Worm (Caenorhabditis elegans): ENCODE data around the gene glb-20.
A peak's percentile ranks its signal among the peaks of the same experiment; 100 is the strongest.

Gene glb-20

DNA sequence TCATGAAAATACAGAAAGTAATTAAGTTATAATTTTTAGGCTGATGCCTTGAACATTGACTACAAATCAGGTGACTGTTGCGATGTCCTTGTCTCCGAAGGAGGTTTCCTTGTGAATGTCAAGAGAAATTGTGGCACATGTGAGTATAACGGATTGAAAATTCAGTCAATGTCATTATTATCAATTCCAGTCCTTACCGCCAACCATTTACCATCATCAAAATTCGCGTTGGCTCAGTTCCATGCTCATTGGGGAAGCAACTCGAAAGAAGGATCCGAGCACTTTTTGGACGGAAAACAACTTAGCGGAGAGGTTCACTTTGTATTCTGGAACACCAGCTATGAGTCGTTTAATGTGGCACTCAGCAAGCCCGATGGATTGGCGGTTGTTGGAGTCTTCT lies 12.6 kb downstream of the glb-20 start:
- no peak for TF ChIP-seq flt-1 (GFP tag; IDR thresholded peaks at IDR 0.05)
- TF ChIP-seq ceh-13 (GFP tag; optimal IDR thresholded peaks at IDR 0.05) = no peak
- TF ChIP-seq tra-4 (tag; optimal IDR thresholded peaks at IDR 0.05) = no peak
- TF ChIP-seq hmg-4 (GFP tag; optimal IDR thresholded peaks at IDR 0.05) = no peak
- TF ChIP-seq scrt-1 (GFP tag; IDR thresholded peaks at IDR 0.05) = no peak
- no peak for TF ChIP-seq B0310.2 (tag; optimal IDR thresholded peaks at IDR 0.05)
- TF ChIP-seq aly-1 (tag; optimal IDR thresholded peaks at IDR 0.05) = no peak
- no peak for TF ChIP-seq sea-1 (GFP tag; conservative IDR thresholded peaks at IDR 0.05)
- no peak for TF ChIP-seq tbx-37 (GFP tag; conservative IDR thresholded peaks at IDR 0.05)
- no peak for TF ChIP-seq hmbx-1 (tag; optimal IDR thresholded peaks at IDR 0.05)
- TF ChIP-seq F13C5.2 (tag; optimal IDR thresholded peaks at IDR 0.05) = no peak
- no peak for TF ChIP-seq ama-1 (optimal IDR thresholded peaks at IDR 0.05)
- TF ChIP-seq tbx-11 (GFP tag; IDR thresholded peaks at IDR 0.05) = no peak
- no peak for TF ChIP-seq hnd-1 (tag; optimal IDR thresholded peaks at IDR 0.05)
- no peak for TF ChIP-seq pes-1 (GFP tag; IDR thresholded peaks at IDR 0.05)
- TF ChIP-seq ceh-36 (tag; optimal IDR thresholded peaks at IDR 0.05) = no peak
- no peak for TF ChIP-seq ets-7 (tag; optimal IDR thresholded peaks at IDR 0.05)

DNA sequence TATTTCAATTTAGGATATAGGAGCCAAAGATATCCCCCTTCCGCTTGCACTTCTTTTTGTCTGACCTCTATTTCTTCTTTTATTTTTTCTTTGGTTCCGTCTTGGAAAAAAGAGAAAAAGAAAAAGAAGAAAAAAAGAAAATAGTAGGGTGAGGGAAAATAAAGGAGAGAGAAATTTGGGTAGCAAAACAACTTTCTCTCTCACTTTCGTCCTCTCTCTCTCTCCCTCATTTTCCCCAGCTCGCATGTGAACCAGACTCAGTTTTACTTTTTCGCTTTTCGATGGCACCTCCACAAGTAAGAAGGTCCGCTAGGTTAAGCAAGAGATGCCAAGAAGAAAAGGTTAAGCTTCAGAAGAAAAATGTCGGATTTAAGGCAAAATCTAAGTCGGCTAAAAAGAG lies 13.2 kb downstream of the glb-20 start:
- TF ChIP-seq sea-1 (GFP tag; conservative IDR thresholded peaks at IDR 0.05) (no peak), flt-1 (GFP tag; IDR thresholded peaks at IDR 0.05) (no peak), hnd-1 (tag; optimal IDR thresholded peaks at IDR 0.05) (no peak), hmg-4 (GFP tag; optimal IDR thresholded peaks at IDR 0.05) (no peak), F13C5.2 (tag; optimal IDR thresholded peaks at IDR 0.05) (no peak), tbx-11 (GFP tag; IDR thresholded peaks at IDR 0.05) (no peak), pes-1 (GFP tag; IDR thresholded peaks at IDR 0.05) (no peak), tbx-37 (GFP tag; conservative IDR thresholded peaks at IDR 0.05) (no peak), hmbx-1 (tag; optimal IDR thresholded peaks at IDR 0.05) (no peak), aly-1 (tag; optimal IDR thresholded peaks at IDR 0.05) (no peak), ets-7 (tag; optimal IDR thresholded peaks at IDR 0.05) (no peak), tra-4 (tag; optimal IDR thresholded peaks at IDR 0.05) (no peak), scrt-1 (GFP tag; IDR thresholded peaks at IDR 0.05) (no peak), ceh-13 (GFP tag; optimal IDR thresholded peaks at IDR 0.05) (no peak), ceh-36 (tag; optimal IDR thresholded peaks at IDR 0.05) (no peak), ama-1 (optimal IDR thresholded peaks at IDR 0.05) (no peak), B0310.2 (tag; optimal IDR thresholded peaks at IDR 0.05) (no peak)

DNA sequence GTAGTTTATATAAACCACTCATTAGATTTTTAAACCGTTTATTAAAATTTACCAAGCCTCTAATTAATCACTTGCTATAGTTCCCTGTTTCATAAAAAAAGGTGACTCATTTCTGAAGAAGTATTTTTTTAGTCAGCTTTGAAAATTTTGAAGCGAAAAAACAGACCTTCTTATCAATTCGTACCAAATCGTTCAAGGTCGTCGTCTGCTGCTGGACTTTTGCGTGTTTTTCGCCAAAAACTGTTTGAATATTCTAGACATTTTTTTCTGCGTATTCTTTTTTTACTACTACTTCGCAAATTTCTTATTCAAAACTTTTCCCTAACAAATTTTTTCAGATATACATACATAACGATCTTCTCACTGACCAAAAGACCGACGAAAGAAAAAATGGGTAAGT lies 13.7 kb downstream of the glb-20 start, which contains the start of gene cah-4:
Gene cah-4 (plus strand): TSS at position 339 of the 400 bp plus-strand sequence.
- TF ChIP-seq ceh-36 (tag; optimal IDR thresholded peaks at IDR 0.05) (no peak), tra-4 (tag; optimal IDR thresholded peaks at IDR 0.05) (no peak), aly-1 (tag; optimal IDR thresholded peaks at IDR 0.05) (no peak), ceh-13 (GFP tag; optimal IDR thresholded peaks at IDR 0.05) (no peak), hmg-4 (GFP tag; optimal IDR thresholded peaks at IDR 0.05) (no peak), pes-1 (GFP tag; IDR thresholded peaks at IDR 0.05) (no peak), hmbx-1 (tag; optimal IDR thresholded peaks at IDR 0.05) (no peak), hnd-1 (tag; optimal IDR thresholded peaks at IDR 0.05) (no peak), flt-1 (GFP tag; IDR thresholded peaks at IDR 0.05) (no peak), scrt-1 (GFP tag; IDR thresholded peaks at IDR 0.05) (no peak), ets-7 (tag; optimal IDR thresholded peaks at IDR 0.05) (no peak), ama-1 (optimal IDR thresholded peaks at IDR 0.05) (no peak), B0310.2 (tag; optimal IDR thresholded peaks at IDR 0.05) (no peak)

DNA sequence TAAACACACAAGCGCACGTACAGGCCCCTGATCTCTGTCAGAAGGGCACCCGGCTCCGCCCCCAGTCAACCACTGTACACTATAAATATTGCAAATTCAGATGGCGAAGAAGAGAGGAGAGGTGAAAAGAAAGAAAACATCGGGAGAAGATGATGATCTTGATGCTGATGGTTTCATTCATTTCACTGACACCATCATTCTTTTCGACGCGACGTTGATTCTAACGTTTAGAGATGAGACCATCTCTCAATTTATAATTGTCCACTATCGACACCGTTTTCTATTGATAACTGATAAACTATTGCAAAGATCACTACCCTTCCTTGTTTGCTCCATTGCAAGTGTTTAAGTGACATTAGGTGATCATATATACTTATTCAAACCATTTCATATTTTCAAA lies 14.6 kb downstream of the glb-20 start:
- TF ChIP-seq flt-1 (GFP tag; IDR thresholded peaks at IDR 0.05) (no peak), ets-7 (tag; optimal IDR thresholded peaks at IDR 0.05) (no peak), hmg-4 (GFP tag; optimal IDR thresholded peaks at IDR 0.05) (no peak), F13C5.2 (tag; optimal IDR thresholded peaks at IDR 0.05) (no peak), ceh-36 (tag; optimal IDR thresholded peaks at IDR 0.05) (no peak), tbx-37 (GFP tag; conservative IDR thresholded peaks at IDR 0.05) (no peak), sea-1 (GFP tag; conservative IDR thresholded peaks at IDR 0.05) (no peak), hmbx-1 (tag; optimal IDR thresholded peaks at IDR 0.05) (no peak), scrt-1 (GFP tag; IDR thresholded peaks at IDR 0.05) (no peak), pes-1 (GFP tag; IDR thresholded peaks at IDR 0.05) (no peak), tra-4 (tag; optimal IDR thresholded peaks at IDR 0.05) (no peak)

DNA sequence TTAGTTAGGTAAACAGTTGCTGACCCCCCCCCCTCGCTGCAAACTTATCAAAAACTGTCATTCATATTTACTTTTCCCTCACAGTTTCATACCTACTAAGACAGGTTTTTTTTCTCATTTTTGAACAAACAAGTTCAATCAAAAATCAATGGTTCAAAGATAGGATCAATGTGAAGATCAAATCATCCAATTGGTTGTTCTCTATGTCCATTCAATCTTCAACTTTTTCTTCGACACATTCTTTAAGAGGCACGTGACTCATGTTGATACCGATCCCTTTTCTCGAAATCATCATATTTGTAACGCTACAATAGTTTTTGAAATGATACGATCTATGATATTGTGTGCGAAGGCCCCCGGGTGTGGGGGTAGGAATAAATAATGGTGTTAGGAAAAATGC lies 16.3 kb downstream of the glb-20 start:
- TF ChIP-seq ceh-13 (GFP tag; optimal IDR thresholded peaks at IDR 0.05) (no peak), aly-1 (tag; optimal IDR thresholded peaks at IDR 0.05) (no peak), pes-1 (GFP tag; IDR thresholded peaks at IDR 0.05) (no peak), tra-4 (tag; optimal IDR thresholded peaks at IDR 0.05) (no peak), hmbx-1 (tag; optimal IDR thresholded peaks at IDR 0.05) (no peak)

DNA sequence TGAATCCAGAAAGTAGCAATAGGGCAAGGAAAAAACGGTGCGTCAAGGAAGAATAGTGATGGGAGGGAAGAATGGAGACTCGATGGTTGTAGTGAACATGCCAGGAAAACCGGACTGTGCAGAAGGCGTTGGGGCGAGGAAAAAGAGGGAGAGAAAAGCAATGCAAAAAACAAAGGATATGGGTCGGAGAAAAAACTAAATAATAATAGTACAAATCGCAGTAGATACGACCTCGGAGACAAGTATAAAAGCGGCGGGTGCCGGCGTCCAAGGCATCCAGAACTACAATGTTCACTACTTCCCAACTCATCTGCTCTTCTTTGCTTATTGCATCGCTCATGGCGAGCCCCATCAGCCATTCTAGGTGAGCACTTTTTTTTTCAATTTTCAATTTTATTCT lies 19.2 kb downstream of the glb-20 start, which contains the start of gene R01E6.5:
Gene R01E6.5 (plus strand): TSS at position 301 of the 400 bp plus-strand sequence.
- TF ChIP-seq B0310.2 (tag; optimal IDR thresholded peaks at IDR 0.05) (no peak), tra-4 (tag; optimal IDR thresholded peaks at IDR 0.05) (no peak), scrt-1 (GFP tag; IDR thresholded peaks at IDR 0.05) (no peak), F13C5.2 (tag; optimal IDR thresholded peaks at IDR 0.05) (no peak), ceh-13 (GFP tag; optimal IDR thresholded peaks at IDR 0.05) (no peak), pes-1 (GFP tag; IDR thresholded peaks at IDR 0.05) (no peak), ets-7 (tag; optimal IDR thresholded peaks at IDR 0.05) (no peak), ceh-36 (tag; optimal IDR thresholded peaks at IDR 0.05) (no peak), hmbx-1 (tag; optimal IDR thresholded peaks at IDR 0.05) (no peak), hnd-1 (tag; optimal IDR thresholded peaks at IDR 0.05) (no peak), hmg-4 (GFP tag; optimal IDR thresholded peaks at IDR 0.05) (no peak), tbx-37 (GFP tag; conservative IDR thresholded peaks at IDR 0.05) (no peak)

DNA sequence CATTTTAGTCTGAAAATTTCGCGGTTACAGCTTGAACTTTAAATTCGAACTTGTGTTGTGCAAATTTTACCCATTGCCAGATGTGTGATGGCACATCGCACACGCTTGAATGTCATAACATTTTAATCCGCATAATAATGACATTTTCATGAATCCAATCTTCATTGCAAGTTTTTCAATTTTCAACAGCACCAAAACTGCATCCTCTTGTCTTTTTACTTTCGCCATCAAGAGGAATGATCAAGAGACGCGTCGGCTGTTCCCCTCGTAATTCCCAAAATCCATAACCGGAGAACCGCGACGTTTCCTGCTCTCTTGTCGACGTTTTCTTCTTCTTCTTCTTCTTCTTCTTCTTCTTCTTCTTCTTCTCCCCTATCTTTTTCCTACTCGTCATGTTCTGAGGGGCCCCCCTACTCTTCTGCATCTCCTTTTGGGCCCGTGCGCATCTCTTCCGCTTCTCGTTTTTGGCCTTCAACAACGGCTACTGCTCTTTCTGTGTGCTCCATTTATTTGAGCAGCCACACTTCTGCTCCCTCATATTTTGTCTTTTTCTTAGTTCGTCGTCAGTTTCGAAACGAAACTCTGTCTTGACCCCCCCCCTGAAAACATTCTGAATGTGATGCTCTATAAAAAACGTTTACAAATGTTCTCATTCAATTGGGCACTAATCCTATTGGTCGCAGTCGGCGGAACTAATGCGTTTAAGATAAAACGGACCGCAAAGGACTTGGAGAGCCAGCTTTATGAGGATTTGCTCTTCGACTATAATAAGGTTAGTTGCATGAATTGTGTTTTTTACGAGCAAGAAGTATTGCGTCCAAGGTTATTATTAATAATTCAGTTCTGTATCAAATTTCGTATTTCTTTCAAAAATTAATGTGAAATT lies 23.3 kb downstream of the glb-20 start, which contains the start of gene acr-12:
Gene acr-12 (plus strand): TSS at position 430 of the 886 bp plus-strand sequence.
- TF ChIP-seq sea-1 (GFP tag; conservative IDR thresholded peaks at IDR 0.05) (no peak), F13C5.2 (tag; optimal IDR thresholded peaks at IDR 0.05) (no peak), hnd-1 (tag; optimal IDR thresholded peaks at IDR 0.05) (no peak), hmg-4 (GFP tag; optimal IDR thresholded peaks at IDR 0.05) (peak; percentile 16), hmbx-1 (tag; optimal IDR thresholded peaks at IDR 0.05) (no peak), ama-1 (optimal IDR thresholded peaks at IDR 0.05) (no peak), ceh-13 (GFP tag; optimal IDR thresholded peaks at IDR 0.05) (no peak), B0310.2 (tag; optimal IDR thresholded peaks at IDR 0.05) (no peak)
